Fruit fly (Drosophila melanogaster) whole organism, embryonic: ENCODE results near the gene CG4291.
A peak's percentile ranks its signal among the peaks of the same experiment; 100 is the strongest.

Experiments used
- ATbp ChIP-seq: fragments of 200-800 bp; sonication (Bioruptor generic); optimal IDR thresholded peaks from 2 replicates; lab custom pipeline; 2017; ENCODE audit warnings: missing biosample characterization, mild to moderate bottlenecking, missing genetic modification characterization, missing genetic modification reagents
- Awh ChIP-seq: fragments of 200-800 bp; sonication (Bioruptor generic); IDR thresholded peaks from 2 replicates; pipeline ENCODE4, ENCODE4 v1.3.6; 2022; ENCODE audit warnings: missing biosample characterization, missing genetic modification characterization
- Blimp-1 ChIP-seq: fragments of 200-800 bp; sonication (Bioruptor generic); optimal IDR thresholded peaks from 3 replicates; lab custom pipeline; 2018; ENCODE audit warnings: missing biosample characterization, missing genetic modification characterization, mild to moderate bottlenecking, moderate library complexity, missing genetic modification reagents
- CG10979 ChIP-seq: fragments of 200-800 bp; sonication (Bioruptor generic); optimal IDR thresholded peaks from 2 replicates; lab custom pipeline; 2018; ENCODE audit warnings: missing biosample characterization, mild to moderate bottlenecking, missing genetic modification characterization, moderate library complexity
- CG11247 ChIP-seq: fragments of 200-800 bp; sonication (Bioruptor generic); IDR thresholded peaks from 2 replicates; pipeline ENCODE4 v1.3.6; 2022; ENCODE audit warnings: missing biosample characterization, missing genetic modification characterization
- CG12155 ChIP-seq: fragments of 200-800 bp; sonication (Bioruptor generic); optimal IDR thresholded peaks from 3 replicates; lab custom pipeline; 2016; ENCODE audit warnings: missing biosample characterization, missing genetic modification characterization
- CG12942 ChIP-seq: fragments of 200-800 bp; sonication (Bioruptor generic); optimal IDR thresholded peaks from 3 replicates; lab custom pipeline; 2016; ENCODE audit warnings: missing biosample characterization, missing genetic modification characterization
- CG1602 ChIP-seq: fragments of 200-800 bp; sonication (Bioruptor generic); optimal IDR thresholded peaks from 3 replicates; lab custom pipeline; 2016; ENCODE audit warnings: missing biosample characterization, missing genetic modification characterization
- CG16863 ChIP-seq: fragments of 200-800 bp; sonication (Bioruptor generic); optimal IDR thresholded peaks from 3 replicates; lab custom pipeline; 2016; ENCODE audit warnings: missing biosample characterization, missing genetic modification characterization
- CG17186 ChIP-seq: fragments of 200-800 bp; sonication (Bioruptor generic); optimal IDR thresholded peaks from 3 replicates; lab custom pipeline; 2017; ENCODE audit warnings: missing biosample characterization, missing genetic modification reagents, missing genetic modification characterization
- CG17385 ChIP-seq: fragments of 200-800 bp; sonication (Bioruptor generic); optimal IDR thresholded peaks from 3 replicates; lab custom pipeline; 2018; ENCODE audit warnings: missing biosample characterization, mild to moderate bottlenecking, missing genetic modification characterization
- CG17802 ChIP-seq: fragments of 200-800 bp; sonication (Bioruptor generic); optimal IDR thresholded peaks from 2 replicates; lab custom pipeline; 2018; ENCODE audit warnings: missing biosample characterization, mild to moderate bottlenecking, missing genetic modification characterization, moderate library complexity
- CG1792 ChIP-seq: fragments of 200-800 bp; sonication (Bioruptor generic); optimal IDR thresholded peaks from 2 replicates; lab custom pipeline; 2016; ENCODE audit warnings: missing biosample characterization, missing genetic modification characterization
- CG18599 ChIP-seq: fragments of 200-800 bp; sonication (Bioruptor generic); optimal IDR thresholded peaks from 3 replicates; lab custom pipeline; 2017; ENCODE audit warnings: missing biosample characterization, missing genetic modification characterization, mild to moderate bottlenecking, moderate library complexity, missing genetic modification reagents
- CG33557 ChIP-seq: fragments of 200-800 bp; sonication (Bioruptor generic); optimal IDR thresholded peaks from 2 replicates; lab custom pipeline; 2019; ENCODE audit warnings: missing biosample characterization, mild to moderate bottlenecking, missing genetic modification characterization, moderate library complexity
- CG34376 ChIP-seq: fragments of 200-800 bp; sonication (Bioruptor generic); optimal IDR thresholded peaks from 2 replicates; lab custom pipeline; 2018; ENCODE audit warnings: missing biosample characterization, mild to moderate bottlenecking, missing genetic modification characterization
- CG42726 ChIP-seq: fragments of 200-800 bp; sonication (Bioruptor generic); IDR thresholded peaks from 2 replicates; pipeline ENCODE4 v1.3.6; 2022; ENCODE audit warnings: missing biosample characterization, missing genetic modification characterization; ENCODE audit not compliant: partially characterized antibody
- CG4404 ChIP-seq: fragments of 200-800 bp; sonication (Bioruptor generic); IDR thresholded peaks from 2 replicates; pipeline ENCODE4 v1.3.6; 2022; ENCODE audit warnings: missing biosample characterization, missing genetic modification characterization
- CG4707 ChIP-seq: fragments of 200-800 bp; sonication (Bioruptor generic); optimal IDR thresholded peaks from 2 replicates; lab custom pipeline; 2018; ENCODE audit warnings: missing biosample characterization, mild to moderate bottlenecking, missing genetic modification characterization, moderate library complexity
- CG6254 ChIP-seq: fragments of 200-800 bp; sonication (Bioruptor generic); optimal IDR thresholded peaks from 3 replicates; lab custom pipeline; 2017; ENCODE audit warnings: mild to moderate bottlenecking, missing biosample characterization, missing genetic modification reagents, missing genetic modification characterization
- CG6791 ChIP-seq: fragments of 200-800 bp; sonication (Bioruptor generic); IDR thresholded peaks from 3 replicates; pipeline ENCODE4 v1.3.6; 2022; ENCODE audit warnings: missing biosample characterization, missing genetic modification characterization; ENCODE audit not compliant: partially characterized antibody
- CG7357 ChIP-seq: fragments of 200-800 bp; sonication (Bioruptor generic); IDR thresholded peaks from 3 replicates; pipeline ENCODE4 v1.3.6; 2022; ENCODE audit warnings: missing biosample characterization, missing genetic modification characterization
- CG7372 ChIP-seq: fragments of 200-800 bp; sonication (Bioruptor generic); IDR thresholded peaks from 2 replicates; pipeline ENCODE4 v1.3.6; 2022; ENCODE audit warnings: missing biosample characterization, missing genetic modification characterization
- Chrac-16 ChIP-seq: fragments of 200-800 bp; sonication (Bioruptor generic); optimal IDR thresholded peaks from 3 replicates; lab custom pipeline; 2016; ENCODE audit warnings: missing biosample characterization, missing genetic modification characterization
- Dip2 ChIP-seq: fragments of 200-800 bp; sonication (Bioruptor generic); IDR thresholded peaks from 2 replicates; pipeline ENCODE4 v1.3.6; 2022; ENCODE audit warnings: missing biosample characterization, missing genetic modification characterization
- Eip74EF ChIP-seq, 2 experiments: fragments of 200-800 bp in 1 of 2; fragments of >200 bp in 1 of 2; sonication (Bioruptor generic) in 1 of 2; optimal IDR thresholded peaks; 2 replicates each; lab custom pipeline; 2017 to 2019; ENCODE audit warnings: missing biosample characterization in 2 of 2, missing genetic modification characterization in 2 of 2, mild to moderate bottlenecking in 1 of 2, moderate library complexity in 1 of 2
- HLH3B ChIP-seq: fragments of 200-800 bp; sonication (Bioruptor generic); IDR thresholded peaks from 2 replicates; pipeline ENCODE4 v1.3.6; 2022; ENCODE audit warnings: missing biosample characterization, missing genetic modification characterization
- Hand ChIP-seq: fragments of 200-800 bp; sonication (Bioruptor generic); optimal IDR thresholded peaks from 2 replicates; lab custom pipeline; 2017; ENCODE audit warnings: mild to moderate bottlenecking, missing biosample characterization, missing genetic modification reagents, missing genetic modification characterization
- Hsf ChIP-seq: fragments of 200-800 bp; sonication (Bioruptor generic); optimal IDR thresholded peaks from 3 replicates; lab custom pipeline; 2016; ENCODE audit warnings: missing biosample characterization, missing genetic modification characterization
- Lpt ChIP-seq: fragments of >200 bp; optimal IDR thresholded peaks from 2 replicates; lab custom pipeline; 2018; ENCODE audit warnings: missing biosample characterization, missing genetic modification characterization
- Meics ChIP-seq: fragments of 200-800 bp; sonication (Bioruptor generic); optimal IDR thresholded peaks from 2 replicates; lab custom pipeline; 2017; ENCODE audit warnings: missing biosample characterization, mild to moderate bottlenecking, missing genetic modification characterization
- NC2α ChIP-seq: fragments of 200-800 bp; sonication (Bioruptor generic); optimal IDR thresholded peaks from 2 replicates; lab custom pipeline; 2016; ENCODE audit warnings: missing biosample characterization, missing genetic modification characterization
- Nf-YC ChIP-seq: fragments of 200-800 bp; optimal IDR thresholded peaks from 3 replicates; lab custom pipeline; 2019; ENCODE audit warnings: missing biosample characterization, mild to moderate bottlenecking, missing genetic modification characterization, moderate library complexity
- NfI ChIP-seq: fragments of 200-800 bp; sonication (Bioruptor generic); optimal IDR thresholded peaks from 3 replicates; lab custom pipeline; 2018; ENCODE audit warnings: missing biosample characterization, mild to moderate bottlenecking, missing genetic modification characterization, moderate library complexity
- Oli ChIP-seq: fragments of 200-800 bp; sonication (Bioruptor generic); optimal IDR thresholded peaks from 2 replicates; lab custom pipeline; 2018; ENCODE audit warnings: missing biosample characterization, mild to moderate bottlenecking, missing genetic modification characterization, moderate library complexity
- YL-1 ChIP-seq: fragments of 200-800 bp; sonication (Bioruptor generic); optimal IDR thresholded peaks from 3 replicates; lab custom pipeline; 2017; ENCODE audit warnings: missing biosample characterization, mild to moderate bottlenecking, missing genetic modification characterization
- fd102C ChIP-seq: fragments of 200-800 bp; sonication (Bioruptor generic); optimal IDR thresholded peaks from 2 replicates; lab custom pipeline; 2018; ENCODE audit warnings: missing biosample characterization, mild to moderate bottlenecking, missing genetic modification characterization, moderate library complexity
- gem ChIP-seq: fragments of 200-800 bp; sonication (Bioruptor generic); optimal IDR thresholded peaks from 2 replicates; lab custom pipeline; 2019; ENCODE audit warnings: missing biosample characterization, mild to moderate bottlenecking, missing genetic modification characterization, moderate library complexity
- gfzf ChIP-seq: fragments of 200-800 bp; sonication (Bioruptor generic); optimal IDR thresholded peaks from 2 replicates; lab custom pipeline; 2016; ENCODE audit warnings: missing biosample characterization, mild to moderate bottlenecking, missing genetic modification characterization, moderate library complexity
- grau ChIP-seq: fragments of 200-800 bp; optimal IDR thresholded peaks from 3 replicates; lab custom pipeline; 2019; ENCODE audit warnings: missing biosample characterization, mild to moderate bottlenecking, missing genetic modification characterization, moderate library complexity
- gt ChIP-seq: fragments of 200-800 bp; sonication (Bioruptor generic); IDR thresholded peaks from 2 replicates; pipeline ENCODE4 v1.3.6; 2022; ENCODE audit warnings: missing biosample characterization, missing genetic modification characterization
- hbn ChIP-seq: fragments of 200-800 bp; sonication (Bioruptor generic); IDR thresholded peaks from 2 replicates; pipeline ENCODE4 v1.3.6; 2022; ENCODE audit warnings: missing biosample characterization, missing genetic modification characterization; ENCODE audit not compliant: partially characterized antibody
- mirr ChIP-seq: fragments of 200-800 bp; sonication (Bioruptor generic); optimal IDR thresholded peaks from 3 replicates; lab custom pipeline; 2018; ENCODE audit warnings: missing biosample characterization, mild to moderate bottlenecking, missing genetic modification characterization
- nau ChIP-seq: fragments of 200-800 bp; sonication (Bioruptor generic); optimal IDR thresholded peaks from 3 replicates; lab custom pipeline; 2017; ENCODE audit warnings: missing biosample characterization, mild to moderate bottlenecking, missing genetic modification characterization, missing genetic modification reagents
- org-1 ChIP-seq: fragments of 200-800 bp; sonication (Bioruptor generic); optimal IDR thresholded peaks from 2 replicates; lab custom pipeline; 2017; ENCODE audit warnings: missing biosample characterization, missing genetic modification characterization
- repo ChIP-seq: fragments of 200-800 bp; sonication (Bioruptor generic); optimal IDR thresholded peaks from 2 replicates; lab custom pipeline; 2016; ENCODE audit warnings: missing biosample characterization, missing genetic modification characterization
- sqz ChIP-seq: fragments of 200-800 bp; sonication (Bioruptor generic); optimal IDR thresholded peaks from 3 replicates; lab custom pipeline; 2018; ENCODE audit warnings: missing biosample characterization, mild to moderate bottlenecking, missing genetic modification characterization
- twi ChIP-seq: fragments of 200-800 bp; optimal IDR thresholded peaks from 2 replicates; lab custom pipeline; 2019; ENCODE audit warnings: missing biosample characterization, mild to moderate bottlenecking, missing genetic modification characterization, moderate library complexity
- vnd ChIP-seq: fragments of 200-800 bp; sonication (Bioruptor generic); IDR thresholded peaks from 3 replicates; pipeline ENCODE4 v1.3.6; 2022; ENCODE audit warnings: missing biosample characterization, missing genetic modification characterization; ENCODE audit not compliant: partially characterized antibody

The CG4291 gene

DNA sequence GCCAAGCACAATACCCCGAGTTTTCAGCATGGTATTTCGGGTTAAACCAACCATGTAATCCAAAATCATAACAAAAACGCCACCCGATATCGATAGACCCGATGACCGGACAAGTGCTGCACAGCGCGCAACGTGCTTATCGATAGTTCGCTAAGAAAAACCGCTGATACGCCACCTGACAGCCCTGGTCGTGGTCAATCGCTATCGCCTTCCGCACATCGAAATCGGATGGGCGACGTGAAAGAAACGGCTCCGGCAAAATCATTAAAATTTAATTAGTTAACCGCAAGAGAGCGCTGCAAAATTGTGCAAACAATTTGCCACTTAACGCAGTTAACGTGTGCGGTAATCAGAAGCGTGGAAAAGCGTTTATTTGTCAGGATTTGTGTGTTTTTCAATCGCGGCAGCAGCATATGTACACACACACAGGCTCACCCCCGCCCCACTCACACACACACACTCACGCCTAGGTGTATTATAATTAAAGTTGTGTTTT, 26.7 kb downstream of the CG4291 start, which contains the start of the genes CG3862 and dock (continued):
- TF ChIP-seq vnd (peak; percentile 95), fd102C (GFP tag; lab: Kevin White, UChicago) (no peak), CG12155 (GFP tag; lab: Kevin White, UChicago) (peak; percentile 47), gem (tag; lab: Kevin White, UChicago) (peak; percentile 19), Awh (no peak), mirr (peak; percentile 43), CG16863 (GFP tag; lab: Kevin White, UChicago) (no peak), Hsf (peak; percentile 51), Oli (no peak), CG33557 (GFP tag; lab: Kevin White, UChicago) (peak; percentile 34), nau (GFP tag; lab: Kevin White, UChicago) (no peak), CG4707 (GFP tag; lab: Kevin White, UChicago) (no peak), YL-1 (GFP tag; lab: Kevin White, UChicago) (peak; percentile 86), CG6254 (GFP tag; lab: Kevin White, UChicago) (no peak), hbn (peak; percentile 90), Hand (GFP tag; lab: Kevin White, UChicago) (no peak), Eip74EF (GFP tag; optimal IDR thresholded peaks at IDR 0.05; lab: Kevin White, UChicago) (peak in 1 of 2 experiments; percentile 66), grau (peak; percentile 36), Nf-YC (peak; percentile 57), ATbp (GFP tag; lab: Kevin White, UChicago) (no peak), CG12942 (no peak), sqz (GFP tag; lab: Kevin White, UChicago) (no peak), Lpt (GFP tag; lab: Kevin White, UChicago) (no peak), repo (peak; percentile 75), Blimp-1 (GFP tag; lab: Kevin White, UChicago) (peak; percentile 40), CG17186 (peak; percentile 97), CG1792 (peak; percentile 26), CG1602 (GFP tag; lab: Kevin White, UChicago) (no peak), HLH3B (GFP tag; lab: Robert Waterston, UW) (peak; percentile 26; the same call in 1 of the 2 replicates), CG7372 (GFP tag; lab: Robert Waterston, UW) (no peak), Chrac-16 (peak; percentile 11), CG42726 (GFP tag; lab: Robert Waterston, UW) (peak; percentile 95), CG6791 (GFP tag; lab: Robert Waterston, UW) (peak; percentile 99), Meics (GFP tag; lab: Kevin White, UChicago) (peak; percentile 50), NC2α (GFP tag; lab: Kevin White, UChicago) (peak; percentile 26), CG17385 (GFP tag; lab: Kevin White, UChicago) (peak; percentile 21), CG18599 (GFP tag; lab: Kevin White, UChicago) (peak; percentile 45), CG11247 (peak; percentile 56; the same call in 1 of the 2 replicates), gt (GFP tag; lab: Robert Waterston, UW) (no peak), gfzf (GFP tag; lab: Kevin White, UChicago) (peak; percentile 48), CG7357 (GFP tag; lab: Robert Waterston, UW) (no peak), CG34376 (GFP tag; lab: Kevin White, UChicago) (peak; percentile 58), CG10979 (tag; lab: Kevin White, UChicago) (peak; percentile 43), NfI (GFP tag; lab: Kevin White, UChicago) (peak; percentile 50), CG17802 (tag; lab: Kevin White, UChicago) (no peak), Dip2 (GFP tag; lab: Robert Waterston, UW) (no peak), org-1 (GFP tag; lab: Kevin White, UChicago) (peak; percentile 0), twi (tag; lab: Kevin White, UChicago) (no peak), CG4404 (GFP tag; lab: Robert Waterston, UW) (no peak)
